Fruit fly (Drosophila melanogaster): ENCODE data around the gene Hrb98DE.
A peak's percentile ranks its signal among the peaks of the same experiment; 100 is the strongest.

Gene Hrb98DE

dm6 chr3R:28627267-28627666 is 27.6 kb downstream of the Hrb98DE start:
- TF ChIP-seq lola (GFP tag; optimal IDR thresholded peaks at IDR 0.05) (no peak), fru (GFP tag; optimal IDR thresholded peaks at IDR 0.05) (no peak)

DNA sequence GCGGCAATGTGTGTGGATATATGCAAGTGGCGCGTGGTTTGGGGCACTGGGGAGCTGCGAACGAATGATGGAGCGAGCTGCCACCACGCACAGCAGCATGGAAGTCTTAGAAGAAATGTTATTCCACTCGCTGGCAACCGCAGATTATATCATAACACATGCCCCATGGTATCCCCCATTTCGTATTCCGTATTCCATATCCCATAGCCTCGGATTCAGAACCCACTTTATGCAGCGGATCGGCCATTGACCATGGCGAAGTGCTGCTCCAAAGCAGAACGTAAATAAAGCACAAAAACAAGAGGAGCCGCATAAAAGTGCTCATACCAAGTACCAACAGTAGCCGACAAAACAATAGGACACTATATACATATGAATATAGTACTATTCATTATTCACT is 29.1 kb downstream of the Hrb98DE start:
- TF ChIP-seq GATAd (GFP tag; optimal IDR thresholded peaks at IDR 0.05): no peak
- TF ChIP-seq Jra (GFP tag; optimal IDR thresholded peaks at IDR 0.05): no peak
- no peak for TF ChIP-seq brk (GFP tag; optimal IDR thresholded peaks at IDR 0.05)
- TF ChIP-seq dsf (GFP tag; optimal IDR thresholded peaks at IDR 0.05; ENCODE audit: borderline replicate concordance): no peak
- no peak for TF ChIP-seq fru (GFP tag; optimal IDR thresholded peaks at IDR 0.05)
- no peak for TF ChIP-seq OdsH (GFP tag; optimal IDR thresholded peaks at IDR 0.05)
- no peak for TF ChIP-seq dmrt93B (GFP tag; optimal IDR thresholded peaks at IDR 0.05)
- no peak for TF ChIP-seq Dif (GFP tag; optimal IDR thresholded peaks at IDR 0.05; ENCODE audit: partially characterized antibody)
- no peak for TF ChIP-seq CrebA (GFP tag; optimal IDR thresholded peaks at IDR 0.05; ENCODE audit: borderline replicate concordance)

DNA sequence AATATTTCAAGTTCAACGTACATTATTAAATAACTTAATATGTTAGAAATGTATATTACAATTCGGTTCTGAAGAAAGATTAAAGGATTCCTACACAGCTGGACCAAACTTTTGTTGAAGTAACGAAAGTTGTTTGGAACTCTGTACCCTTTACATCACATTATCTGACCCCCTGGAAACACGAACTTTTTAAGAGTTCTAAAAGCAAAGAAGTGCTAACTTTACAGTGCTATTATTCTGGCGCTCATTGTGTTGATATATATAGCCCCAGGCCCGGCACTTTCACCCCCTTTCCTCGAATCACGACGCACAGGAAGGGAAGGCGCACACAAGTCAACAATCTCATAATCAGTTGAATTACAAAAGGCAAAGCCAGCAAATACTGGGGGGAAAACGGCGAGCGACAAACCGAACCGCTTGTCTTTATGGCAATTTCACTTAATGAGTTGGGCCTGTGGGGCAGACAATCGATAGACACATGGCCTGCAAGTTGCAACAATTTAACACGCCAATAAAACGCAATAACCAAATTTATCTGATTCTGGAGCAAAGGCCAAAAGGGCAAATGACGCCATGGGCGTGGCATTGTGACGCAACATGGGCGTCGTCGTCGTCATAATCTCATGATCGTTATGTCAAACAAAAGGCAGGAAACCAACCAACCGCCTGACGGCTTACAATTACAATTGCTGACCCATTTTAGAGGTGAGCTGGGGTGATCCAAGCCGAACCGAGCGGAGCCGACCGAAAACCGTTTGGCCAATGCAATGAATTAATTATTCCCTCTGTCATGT is 29.7 kb downstream of the Hrb98DE start:
- TF ChIP-seq CrebA (GFP tag; optimal IDR thresholded peaks at IDR 0.05; ENCODE audit: borderline replicate concordance): no peak
- no peak for TF ChIP-seq pan (optimal IDR thresholded peaks at IDR 0.05)
- TF ChIP-seq fru (GFP tag; optimal IDR thresholded peaks at IDR 0.05): no peak
- no peak for TF ChIP-seq dl (GFP tag; optimal IDR thresholded peaks at IDR 0.05; ENCODE audit: insufficient read depth in 1 of 2, partially characterized antibody in 2 of 2)
- no peak for TF ChIP-seq br (GFP tag; optimal IDR thresholded peaks at IDR 0.05)
- no peak for TF ChIP-seq foxo (GFP tag; optimal IDR thresholded peaks at IDR 0.05)
- no peak for TF ChIP-seq jim (GFP tag; optimal IDR thresholded peaks at IDR 0.05)
- TF ChIP-seq HLH106 (tag; optimal IDR thresholded peaks at IDR 0.05): peak; percentile 12
- no peak for TF ChIP-seq woc (GFP tag; optimal IDR thresholded peaks at IDR 0.05)
- TF ChIP-seq Sp1 (GFP tag; optimal IDR thresholded peaks at IDR 0.05): peak; percentile 19
- TF ChIP-seq brk (GFP tag; optimal IDR thresholded peaks at IDR 0.05): no peak
- no peak for TF ChIP-seq N (GFP tag; optimal IDR thresholded peaks at IDR 0.05)
- no peak for TF ChIP-seq CG32264 (GFP tag; optimal IDR thresholded peaks at IDR 0.05)
- TF ChIP-seq rgr (GFP tag; optimal IDR thresholded peaks at IDR 0.05): no peak
- TF ChIP-seq Rel (GFP tag; optimal IDR thresholded peaks at IDR 0.05): no peak
- TF ChIP-seq Rel (tag; optimal IDR thresholded peaks at IDR 0.05): peak; percentile 60
- TF ChIP-seq psq (GFP tag; optimal IDR thresholded peaks at IDR 0.05): peak; percentile 59
- TF ChIP-seq usp (GFP tag; optimal IDR thresholded peaks at IDR 0.05): no peak
- TF ChIP-seq Dif (GFP tag; optimal IDR thresholded peaks at IDR 0.05; ENCODE audit: partially characterized antibody): no peak
- TF ChIP-seq Mio (GFP tag; optimal IDR thresholded peaks at IDR 0.05): no peak
- no peak for TF ChIP-seq dsf (GFP tag; optimal IDR thresholded peaks at IDR 0.05; ENCODE audit: borderline replicate concordance)
- TF ChIP-seq Dfd (GFP tag; optimal IDR thresholded peaks at IDR 0.05): no peak
- TF ChIP-seq dmrt93B (GFP tag; optimal IDR thresholded peaks at IDR 0.05): no peak
- TF ChIP-seq sage (GFP tag; optimal IDR thresholded peaks at IDR 0.05): no peak
- TF ChIP-seq Hnf4 (GFP tag; optimal IDR thresholded peaks at IDR 0.05): no peak
- TF ChIP-seq h (GFP tag; optimal IDR thresholded peaks at IDR 0.05): no peak

dm6 chr3R:28630092-28630491 is 30.5 kb downstream of the Hrb98DE start:
- no peak for TF ChIP-seq psq (GFP tag; optimal IDR thresholded peaks at IDR 0.05)
- no peak for TF ChIP-seq dmrt93B (GFP tag; optimal IDR thresholded peaks at IDR 0.05)
- no peak for TF ChIP-seq ey (GFP tag; optimal IDR thresholded peaks at IDR 0.05)
- TF ChIP-seq usp (GFP tag; optimal IDR thresholded peaks at IDR 0.05): no peak
- TF ChIP-seq Myc (optimal IDR thresholded peaks at IDR 0.05): no peak
- TF ChIP-seq GATAd (GFP tag; optimal IDR thresholded peaks at IDR 0.05): no peak
- TF ChIP-seq CrebA (GFP tag; optimal IDR thresholded peaks at IDR 0.05; ENCODE audit: borderline replicate concordance): no peak
- no peak for TF ChIP-seq foxo (GFP tag; optimal IDR thresholded peaks at IDR 0.05)
- no peak for TF ChIP-seq Rel (GFP tag; optimal IDR thresholded peaks at IDR 0.05)
- TF ChIP-seq Rel (tag; optimal IDR thresholded peaks at IDR 0.05): no peak
- TF ChIP-seq tai (GFP tag; optimal IDR thresholded peaks at IDR 0.05): no peak
- TF ChIP-seq sv (GFP tag; optimal IDR thresholded peaks at IDR 0.05): no peak
- no peak for TF ChIP-seq pan (optimal IDR thresholded peaks at IDR 0.05)
- no peak for TF ChIP-seq Abd-B (GFP tag; optimal IDR thresholded peaks at IDR 0.05)

Measured in whole organism, wandering third instar larva.